Worm (Caenorhabditis elegans): ENCODE results near the gene nlp-2.

The nlp-2 gene

ce11 chrX:2328873-2329272, 15.7 kb downstream of the nlp-2 start (continued):
- TF ChIP-seq zip-2 (tag; optimal IDR thresholded peaks at IDR 0.05) (no peak), php-3 (GFP tag; IDR thresholded peaks at IDR 0.05) (no peak), mxl-3 (GFP tag; optimal IDR thresholded peaks at IDR 0.05) (no peak), ces-1 (GFP tag; optimal IDR thresholded peaks at IDR 0.05) (no peak), daf-19 (GFP tag; conservative IDR thresholded peaks at IDR 0.05) (no peak), ZK337.2 (GFP tag; IDR thresholded peaks at IDR 0.05) (no peak), nhr-25 (tag; optimal IDR thresholded peaks at IDR 0.05; ENCODE audit: borderline replicate concordance, insufficient read depth) (no peak), dpl-1 (GFP tag; optimal IDR thresholded peaks at IDR 0.05) (no peak), ama-1 (optimal IDR thresholded peaks at IDR 0.05) (peak; percentile 85), F37D6.2 (tag; optimal IDR thresholded peaks at IDR 0.05) (no peak), zag-1 (tag; optimal IDR thresholded peaks at IDR 0.05) (no peak), lin-39 (tag; optimal IDR thresholded peaks at IDR 0.05) (no peak), pqm-1 (tag; optimal IDR thresholded peaks at IDR 0.05) (no peak), lin-13 (GFP tag; optimal IDR thresholded peaks at IDR 0.05) (peak; percentile 23), lsy-2 (tag; optimal IDR thresholded peaks at IDR 0.05) (peak in 1 of 2 experiments; percentile 41), mdt-29 (GFP tag; IDR thresholded peaks at IDR 0.05) (peak; percentile 56; the same call in 1 of the 2 replicates), madf-9 (GFP tag; conservative IDR thresholded peaks at IDR 0.05) (no peak), mep-1 (tag; optimal IDR thresholded peaks at IDR 0.05) (peak; percentile 10), daf-8 (GFP tag; IDR thresholded peaks at IDR 0.05) (no peak), lin-29 (GFP tag; IDR thresholded peaks at IDR 0.05) (no peak), mes-2 (tag; optimal IDR thresholded peaks at IDR 0.05; ENCODE audit: poor library complexity, severe bottlenecking) (peak; percentile 67), F49E8.2 (tag; optimal IDR thresholded peaks at IDR 0.05; ENCODE audit: borderline replicate concordance) (no peak), R02D3.7 (tag; optimal IDR thresholded peaks at IDR 0.05) (no peak), nhr-76 (tag; optimal IDR thresholded peaks at IDR 0.05) (no peak), duxl-1 (tag; optimal IDR thresholded peaks at IDR 0.05; ENCODE audit: poor library complexity) (peak; percentile 8), Y105C5A.15 (GFP tag; IDR thresholded peaks at IDR 0.05) (no peak), F10B5.3 (tag; optimal IDR thresholded peaks at IDR 0.05) (no peak), vab-7 (GFP tag; IDR thresholded peaks at IDR 0.05) (0 out of 2 replicates have a peak, but pooled peaks have one; percentile 8), dve-1 (tag; optimal IDR thresholded peaks at IDR 0.05; ENCODE audit: insufficient read depth) (peak; percentile 26), attf-4 (tag; optimal IDR thresholded peaks at IDR 0.05) (no peak), sdz-12 (GFP tag; optimal IDR thresholded peaks at IDR 0.05) (no peak), mdl-1 (tag; optimal IDR thresholded peaks at IDR 0.05) (no peak), nhr-41 (GFP tag; IDR thresholded peaks at IDR 0.05) (no peak)

ce11 chrX:2321758-2322157, 22.8 kb downstream of the nlp-2 start:
- TF ChIP-seq mxl-3 (GFP tag; optimal IDR thresholded peaks at IDR 0.05), result peak; percentile 84
- TF ChIP-seq hif-1 (tag; optimal IDR thresholded peaks at IDR 0.05), result peak in 1 of 2 experiments; percentile 34
- peak; percentile 49 for TF ChIP-seq hlh-30 (tag; optimal IDR thresholded peaks at IDR 0.05; ENCODE audit: insufficient read depth)
- TF ChIP-seq unc-39 (tag; optimal IDR thresholded peaks at IDR 0.05), result no peak
- peak; percentile 42; the same call in 1 of the 2 replicates for TF ChIP-seq dmd-6 (GFP tag; IDR thresholded peaks at IDR 0.05)
- TF ChIP-seq tra-1 (GFP tag; IDR thresholded peaks at IDR 0.05), result 0 out of 2 replicates have a peak, but pooled peaks have one; percentile 41
- peak in 1 of 2 experiments; percentile 35 for TF ChIP-seq mdl-1 (tag; optimal IDR thresholded peaks at IDR 0.05)
- no peak for TF ChIP-seq F44E2.7 (GFP tag; IDR thresholded peaks at IDR 0.05)
- TF ChIP-seq snpc-4 (tag; optimal IDR thresholded peaks at IDR 0.05), result no peak
- TF ChIP-seq hlh-11 (tag; optimal IDR thresholded peaks at IDR 0.05), result peak; percentile 67
- peak; percentile 51 for TF ChIP-seq aha-1 (tag)
- 0 out of 2 replicates have a peak, but pooled peaks have one; percentile 49 for TF ChIP-seq ceh-20 (GFP tag; IDR thresholded peaks at IDR 0.05)
- 0 out of 2 replicates have a peak, but pooled peaks have one; percentile 13 for TF ChIP-seq ctbp-1 (GFP tag; IDR thresholded peaks at IDR 0.05)
- peak; percentile 11 for TF ChIP-seq mes-2 (tag; optimal IDR thresholded peaks at IDR 0.05; ENCODE audit: poor library complexity, severe bottlenecking)
- peak in 1 of 2 experiments; percentile 24 for TF ChIP-seq unc-62 (GFP tag; optimal IDR thresholded peaks at IDR 0.05 in 1 of 2)
- no peak for TF ChIP-seq unc-62 (tag; optimal IDR thresholded peaks at IDR 0.05)
- no peak for TF ChIP-seq nhr-25 (tag; optimal IDR thresholded peaks at IDR 0.05; ENCODE audit: borderline replicate concordance, insufficient read depth)
- TF ChIP-seq T20F7.1 (GFP tag; optimal IDR thresholded peaks at IDR 0.05), result no peak
- TF ChIP-seq madf-9 (GFP tag; conservative IDR thresholded peaks at IDR 0.05), result no peak
- peak in 1 of 2 experiments; percentile 7 for TF ChIP-seq daf-16 (GFP tag; optimal IDR thresholded peaks at IDR 0.05)
- no peak for TF ChIP-seq daf-16 (tag; optimal IDR thresholded peaks at IDR 0.05)
- 0 out of 2 replicates have a peak, but pooled peaks have one; percentile 21 for TF ChIP-seq dmd-9 (GFP tag; IDR thresholded peaks at IDR 0.05)
- TF ChIP-seq set-16 (GFP tag; IDR thresholded peaks at IDR 0.05), result peak; percentile 59
